Worm (Caenorhabditis elegans) whole organism, early embryonic: ENCODE data around the gene Y39F10A.3.

ENCODE experiments used
- F13C5.2 ChIP-seq: sonication (generic microtip); optimal IDR thresholded peaks from 2 replicates; lab custom pipeline; 2017; ENCODE audit warnings: mild to moderate bottlenecking, missing genetic modification characterization, inconsistent platforms, missing compliant biosample characterization
- aly-1 ChIP-seq: sonication (generic microtip); optimal IDR thresholded peaks from 2 replicates; lab custom pipeline; 2016; ENCODE audit warnings: missing genetic modification characterization, missing compliant biosample characterization
- ama-1 ChIP-seq: fragments of 150-350 bp; optimal IDR thresholded peaks from 2 replicates; lab custom pipeline; 2014
- ceh-36 ChIP-seq: sonication (generic microtip); optimal IDR thresholded peaks from 2 replicates; lab custom pipeline; 2016; ENCODE audit warnings: missing genetic modification characterization, inconsistent platforms, missing compliant biosample characterization
- ets-7 ChIP-seq: sonication (generic microtip); optimal IDR thresholded peaks from 2 replicates; lab custom pipeline; 2016; ENCODE audit warnings: missing genotype, missing genetic modification characterization, missing compliant biosample characterization
- flt-1 ChIP-seq: fragments of 200-800 bp; sonication (Bioruptor generic); IDR thresholded peaks from 2 replicates; pipeline ENCODE4 v1.3.6; 2022; ENCODE audit warnings: missing genetic modification characterization, missing compliant biosample characterization
- hmbx-1 ChIP-seq: sonication (generic microtip); optimal IDR thresholded peaks from 2 replicates; lab custom pipeline; 2016; ENCODE audit warnings: mild to moderate bottlenecking, missing genetic modification characterization, missing compliant biosample characterization
- hmg-4 ChIP-seq: fragments of 200-800 bp; sonication (Bioruptor generic); optimal IDR thresholded peaks from 2 replicates; lab custom pipeline; 2018; ENCODE audit warnings: mild to moderate bottlenecking, missing genetic modification characterization, missing compliant biosample characterization
- hnd-1 ChIP-seq: sonication (generic microtip); optimal IDR thresholded peaks from 2 replicates; lab custom pipeline; 2016; ENCODE audit warnings: missing genetic modification characterization, missing compliant biosample characterization
- pes-1 ChIP-seq: fragments of 200-800 bp; sonication (Bioruptor generic); IDR thresholded peaks from 2 replicates; pipeline ENCODE4 v1.3.6; 2022; ENCODE audit warnings: missing genetic modification reagents, missing genetic modification characterization, missing compliant biosample characterization
- scrt-1 ChIP-seq: fragments of 200-800 bp; sonication (Bioruptor generic); IDR thresholded peaks from 2 replicates; pipeline ENCODE4 v1.3.6; 2022; ENCODE audit warnings: missing genetic modification characterization, missing compliant biosample characterization
- sea-1 ChIP-seq: fragments of 200-800 bp; sonication (Bioruptor generic); conservative IDR thresholded peaks from 2 replicates; pipeline ENCODE4 v1.3.6; 2022; ENCODE audit warnings: missing genetic modification characterization, missing compliant biosample characterization

DNA sequence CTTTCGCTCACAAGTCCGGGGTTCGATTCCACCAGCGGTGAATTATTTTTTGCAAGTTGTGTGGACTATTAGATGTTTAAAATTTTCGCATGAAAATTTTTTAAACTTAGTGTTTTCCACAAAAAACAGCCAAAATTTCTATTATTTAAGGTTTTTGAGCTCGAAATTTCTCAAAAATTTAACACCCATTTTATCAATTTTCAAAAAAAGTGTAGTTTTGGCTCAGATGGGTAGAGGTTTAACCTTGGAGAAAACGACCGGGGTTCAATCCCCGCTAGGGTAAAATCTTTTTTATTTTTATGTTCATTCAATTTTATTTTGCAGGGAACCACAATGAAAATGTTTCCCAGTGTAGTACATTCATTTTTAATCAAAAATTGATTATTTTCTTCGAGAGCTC, 13.6 kb downstream of the Y39F10A.3 start:
- TF ChIP-seq hnd-1 (tag; lab: Kevin White, UChicago) = no peak
- no peak for TF ChIP-seq ets-7 (tag; lab: Kevin White, UChicago)
- no peak for TF ChIP-seq ama-1 (lab: Kevin White, UChicago)
- no peak for TF ChIP-seq ceh-36
- no peak for TF ChIP-seq F13C5.2 (tag; lab: Kevin White, UChicago)
- TF ChIP-seq hmg-4 (GFP tag; lab: Kevin White, UChicago) = no peak
- TF ChIP-seq flt-1 (GFP tag; lab: Robert Waterston, UW) = no peak
- TF ChIP-seq aly-1 = no peak
- TF ChIP-seq pes-1 = no peak
- TF ChIP-seq scrt-1 (GFP tag; lab: Robert Waterston, UW) = no peak
- no peak for TF ChIP-seq hmbx-1 (tag; lab: Kevin White, UChicago)
- TF ChIP-seq sea-1 (GFP tag; lab: Robert Waterston, UW) = no peak
